Worm (Caenorhabditis elegans) whole organism, late embryonic: Measurements from ENCODE around the gene C08E3.14.
"Not testable (repeated sequence)": the region's sequence is repeated elsewhere in the genome, so short reads cannot be mapped to it uniquely, and the experiment has no call there.

Experiments
- C38D4.7 ChIP-seq: fragments of 200-800 bp; sonication (Bioruptor generic); optimal IDR thresholded peaks from 2 replicates; lab custom pipeline; 2018; ENCODE audit warnings: mild to moderate bottlenecking, missing genetic modification characterization, moderate library complexity, missing compliant biosample characterization
- T23F11.4 ChIP-seq: fragments of 200-800 bp; sonication (Bioruptor generic); optimal IDR thresholded peaks from 2 replicates; lab custom pipeline; 2018; ENCODE audit warnings: mild to moderate bottlenecking, missing genetic modification characterization, missing compliant biosample characterization
- ceh-19 ChIP-seq: fragments of 200-800 bp; sonication (Bioruptor generic); optimal IDR thresholded peaks from 2 replicates; lab custom pipeline; 2018; ENCODE audit warnings: mild to moderate bottlenecking, missing genetic modification characterization, missing compliant biosample characterization
- ceh-2 ChIP-seq: sonication (generic microtip); optimal IDR thresholded peaks from 2 replicates; lab custom pipeline; 2016; ENCODE audit warnings: missing genotype, missing genetic modification characterization, missing compliant biosample characterization
- ceh-24 ChIP-seq: sonication (generic microtip); optimal IDR thresholded peaks from 2 replicates; lab custom pipeline; 2016; ENCODE audit warnings: mild to moderate bottlenecking, missing genetic modification characterization, missing compliant biosample characterization
- ceh-30 ChIP-seq: fragments of 150-350 bp; optimal IDR thresholded peaks from 2 replicates; lab custom pipeline; 2014; ENCODE audit warnings: missing biosample characterization, missing genetic modification characterization
- ceh-31 ChIP-seq: sonication (generic microtip); optimal IDR thresholded peaks from 2 replicates; lab custom pipeline; 2016; ENCODE audit warnings: missing genetic modification characterization, missing compliant biosample characterization
- ceh-34 ChIP-seq: sonication (generic microtip); optimal IDR thresholded peaks from 2 replicates; lab custom pipeline; 2016; ENCODE audit warnings: mild to moderate bottlenecking, missing genetic modification characterization, missing compliant biosample characterization
- ceh-45 ChIP-seq: fragments of 200-800 bp; sonication (Bioruptor generic); IDR thresholded peaks from 2 replicates; pipeline ENCODE4 v1.3.6; 2022; ENCODE audit warnings: missing genetic modification reagents, missing genetic modification characterization, missing compliant biosample characterization
- ceh-6 ChIP-seq: fragments of 200-800 bp; sonication (Bioruptor generic); optimal IDR thresholded peaks from 2 replicates; lab custom pipeline; 2018; ENCODE audit warnings: mild to moderate bottlenecking, missing genetic modification characterization, missing compliant biosample characterization
- che-1 ChIP-seq: sonication (generic microtip); optimal IDR thresholded peaks from 2 replicates; lab custom pipeline; 2016; ENCODE audit warnings: mild to moderate bottlenecking, missing genetic modification characterization, missing compliant biosample characterization
- dve-1 ChIP-seq: sonication (generic microtip); optimal IDR thresholded peaks from 2 replicates; lab custom pipeline; 2017; ENCODE audit warnings: antibody characterized with exemption, mild to moderate bottlenecking, missing genetic modification characterization, missing compliant biosample characterization
- elt-2 ChIP-seq: sonication (generic microtip); optimal IDR thresholded peaks from 2 replicates; lab custom pipeline; 2016; ENCODE audit warnings: missing genetic modification reagents, missing genetic modification characterization, missing compliant biosample characterization
- elt-4 ChIP-seq: sonication (generic microtip); optimal IDR thresholded peaks from 2 replicates; lab custom pipeline; 2016; ENCODE audit warnings: missing genetic modification characterization, missing compliant biosample characterization
- ets-4 ChIP-seq: sonication (generic microtip); optimal IDR thresholded peaks from 2 replicates; lab custom pipeline; 2016; ENCODE audit warnings: missing genetic modification characterization, missing compliant biosample characterization
- fax-1 ChIP-seq: sonication (generic microtip); optimal IDR thresholded peaks from 2 replicates; lab custom pipeline; 2016; ENCODE audit warnings: missing genotype, missing genetic modification characterization, missing compliant biosample characterization
- gmeb-2 ChIP-seq: sonication (generic microtip); optimal IDR thresholded peaks from 2 replicates; lab custom pipeline; 2016; ENCODE audit warnings: missing genetic modification characterization, inconsistent platforms, missing compliant biosample characterization
- hlh-13 ChIP-seq: fragments of 200-800 bp; sonication (Bioruptor generic); optimal IDR thresholded peaks from 2 replicates; lab custom pipeline; 2018; ENCODE audit warnings: mild to moderate bottlenecking, missing genetic modification characterization, missing compliant biosample characterization
- hlh-30 ChIP-seq: sonication (generic microtip); optimal IDR thresholded peaks from 2 replicates; lab custom pipeline; 2017; ENCODE audit warnings: antibody characterized with exemption, missing genetic modification characterization, missing compliant biosample characterization; ENCODE audit not compliant: insufficient read depth
- hlh-8 ChIP-seq: sonication (generic microtip); optimal IDR thresholded peaks from 2 replicates; lab custom pipeline; 2016; ENCODE audit warnings: missing genotype, missing genetic modification characterization, missing compliant biosample characterization
- lim-6 ChIP-seq: sonication (generic microtip); optimal IDR thresholded peaks from 2 replicates; lab custom pipeline; 2016; ENCODE audit warnings: missing genetic modification characterization, missing compliant biosample characterization
- lin-11 ChIP-seq: fragments of 200-800 bp; sonication (Bioruptor generic); optimal IDR thresholded peaks from 2 replicates; lab custom pipeline; 2018; ENCODE audit warnings: mild to moderate bottlenecking, missing genetic modification characterization, missing compliant biosample characterization
- mec-3 ChIP-seq: sonication (generic microtip); optimal IDR thresholded peaks from 2 replicates; lab custom pipeline; 2016; ENCODE audit warnings: borderline replicate concordance, missing genetic modification characterization, missing compliant biosample characterization
- nfya-1 ChIP-seq: sonication (generic microtip); optimal IDR thresholded peaks from 2 replicates; lab custom pipeline; 2017; ENCODE audit warnings: missing genetic modification characterization, mild to moderate bottlenecking, missing compliant biosample characterization, antibody characterized with exemption, moderate library complexity
- nhr-11 ChIP-seq: fragments of 150-350 bp; optimal IDR thresholded peaks from 2 replicates; lab custom pipeline; 2014; ENCODE audit warnings: missing biosample characterization, missing genetic modification characterization
- nhr-232 ChIP-seq: sonication (generic microtip); optimal IDR thresholded peaks from 2 replicates; lab custom pipeline; 2016; ENCODE audit warnings: missing genetic modification characterization, missing compliant biosample characterization
- pat-9 ChIP-seq: fragments of 200-800 bp; sonication (Bioruptor generic); optimal IDR thresholded peaks from 2 replicates; lab custom pipeline; 2018; ENCODE audit warnings: mild to moderate bottlenecking, missing genetic modification characterization, moderate library complexity, missing compliant biosample characterization
- pax-1 ChIP-seq: fragments of 150-350 bp; optimal IDR thresholded peaks from 2 replicates; lab custom pipeline; 2014; ENCODE audit warnings: missing biosample characterization, missing genetic modification characterization
- pros-1 ChIP-seq: fragments of 150-350 bp; optimal IDR thresholded peaks from 2 replicates; lab custom pipeline; 2014; ENCODE audit warnings: missing biosample characterization, missing genetic modification reagents, missing genetic modification characterization
- ref-2 ChIP-seq: sonication (generic microtip); optimal IDR thresholded peaks from 2 replicates; lab custom pipeline; 2016; ENCODE audit warnings: missing genetic modification characterization, missing compliant biosample characterization
- sdc-2 ChIP-seq: sonication (generic microtip); optimal IDR thresholded peaks from 2 replicates; lab custom pipeline; 2016; ENCODE audit warnings: missing genotype, missing genetic modification characterization, missing compliant biosample characterization
- sox-4 ChIP-seq: sonication (generic microtip); optimal IDR thresholded peaks from 2 replicates; lab custom pipeline; 2017; ENCODE audit warnings: mild to moderate bottlenecking, missing genetic modification characterization, inconsistent platforms, missing compliant biosample characterization
- syd-9 ChIP-seq: sonication (generic microtip); optimal IDR thresholded peaks from 2 replicates; lab custom pipeline; 2016; ENCODE audit warnings: mild to moderate bottlenecking, missing genetic modification characterization, moderate library complexity, missing compliant biosample characterization
- tbx-2 ChIP-seq: sonication (generic microtip); optimal IDR thresholded peaks from 2 replicates; lab custom pipeline; 2016; ENCODE audit warnings: missing genetic modification characterization, missing compliant biosample characterization
- tbx-7 ChIP-seq: sonication (generic microtip); optimal IDR thresholded peaks from 2 replicates; lab custom pipeline; 2016; ENCODE audit warnings: missing genotype, missing genetic modification characterization, missing compliant biosample characterization
- unc-42 ChIP-seq: sonication (generic microtip); optimal IDR thresholded peaks from 2 replicates; lab custom pipeline; 2016; ENCODE audit warnings: missing genotype, missing genetic modification characterization, missing compliant biosample characterization
- unc-86 ChIP-seq: sonication (generic microtip); optimal IDR thresholded peaks from 2 replicates; lab custom pipeline; 2016; ENCODE audit warnings: missing genetic modification characterization, missing compliant biosample characterization

C08E3.14 gene

DNA sequence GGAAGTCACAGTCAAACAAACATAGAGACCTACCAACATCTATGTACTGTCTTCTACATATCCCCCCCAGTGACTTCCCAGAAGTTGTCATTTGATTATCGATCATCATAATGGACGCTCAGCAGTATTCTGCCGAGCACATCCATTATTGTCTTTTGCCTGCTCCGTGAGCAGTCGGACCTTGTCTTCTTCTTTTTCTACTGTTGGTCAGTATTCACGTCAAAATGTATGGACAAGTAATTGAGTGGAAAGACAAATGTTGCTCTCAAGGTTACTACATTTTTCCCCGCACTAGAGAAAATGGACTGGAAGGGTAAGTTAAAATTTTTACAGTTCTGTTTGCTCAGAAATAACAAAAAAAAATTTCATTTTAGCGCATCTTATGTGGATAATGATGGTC is 29.2 kb downstream of the C08E3.14 start, which contains the start of gene btb-12:
Gene btb-12, plus strand, starts transcription at position 301 of the 400 bp plus-strand sequence.
- no peak for TF ChIP-seq che-1
- no peak for TF ChIP-seq pros-1 (tag; lab: Kevin White, UChicago)
- TF ChIP-seq nhr-11 (tag; lab: Kevin White, UChicago), result no peak
- TF ChIP-seq ceh-19 (GFP tag; lab: Kevin White, UChicago), result no peak
- no peak for TF ChIP-seq hlh-8 (tag; lab: Kevin White, UChicago)
- no peak for TF ChIP-seq ceh-6 (GFP tag; lab: Kevin White, UChicago)
- TF ChIP-seq nfya-1, result no peak
- no peak for TF ChIP-seq sox-4 (tag; lab: Kevin White, UChicago)

DNA sequence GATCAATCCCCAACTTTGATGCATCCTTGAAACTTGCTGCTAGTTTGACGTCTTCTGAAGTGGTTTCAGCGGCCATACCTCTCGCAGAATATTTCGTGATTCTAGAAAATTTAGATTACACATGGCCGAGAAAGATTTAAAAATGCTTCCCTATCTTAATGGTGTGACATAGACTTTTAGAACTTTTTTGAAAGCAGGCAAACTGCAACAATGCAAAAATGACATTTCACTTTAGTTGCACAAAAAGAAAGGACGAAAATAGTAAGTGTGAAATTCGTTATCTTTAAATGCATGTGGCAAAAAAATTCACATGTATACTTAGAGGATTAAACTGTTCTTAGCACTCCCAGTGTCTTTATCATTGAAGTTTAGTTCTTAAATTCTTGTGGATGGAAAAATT is 31.4 kb downstream of the C08E3.14 start, which contains the start of gene ZC204.12:
Gene ZC204.12, minus strand, starts transcription at position 101 of the 400 bp plus-strand sequence.
- TF ChIP-seq ceh-45 (GFP tag; lab: Robert Waterston, UW), result no peak
- TF ChIP-seq unc-42 (tag; lab: Kevin White, UChicago), result no peak
- no peak for TF ChIP-seq ceh-30
- TF ChIP-seq hlh-13 (GFP tag; lab: Kevin White, UChicago), result no peak
- TF ChIP-seq tbx-7 (tag; lab: Kevin White, UChicago), result no peak
- no peak for TF ChIP-seq elt-2 (tag; lab: Kevin White, UChicago)
- TF ChIP-seq, all 69 proteins: peak for 0

DNA sequence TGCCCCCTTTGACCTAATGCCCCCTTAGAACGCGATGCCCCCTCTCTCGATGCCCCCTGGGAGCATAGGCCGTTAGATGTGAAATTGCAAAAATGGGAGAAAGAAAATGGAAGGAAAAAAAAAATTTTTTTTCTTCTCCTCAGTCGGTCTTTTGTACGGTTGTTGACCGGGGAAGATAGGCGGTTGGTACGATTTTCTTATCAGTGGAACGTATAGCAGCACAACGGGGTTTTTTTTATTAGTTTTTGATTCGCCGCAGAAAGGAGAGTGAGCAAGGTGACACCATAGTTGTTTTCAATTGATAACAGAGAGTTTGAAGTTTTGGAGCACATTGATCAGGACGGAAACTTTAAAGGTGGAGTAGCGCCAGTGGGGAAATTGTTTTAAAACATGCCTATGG is 34.0 kb downstream of the C08E3.14 start:
- TF ChIP-seq elt-2 (tag; lab: Kevin White, UChicago), result peak; percentile 16

DNA sequence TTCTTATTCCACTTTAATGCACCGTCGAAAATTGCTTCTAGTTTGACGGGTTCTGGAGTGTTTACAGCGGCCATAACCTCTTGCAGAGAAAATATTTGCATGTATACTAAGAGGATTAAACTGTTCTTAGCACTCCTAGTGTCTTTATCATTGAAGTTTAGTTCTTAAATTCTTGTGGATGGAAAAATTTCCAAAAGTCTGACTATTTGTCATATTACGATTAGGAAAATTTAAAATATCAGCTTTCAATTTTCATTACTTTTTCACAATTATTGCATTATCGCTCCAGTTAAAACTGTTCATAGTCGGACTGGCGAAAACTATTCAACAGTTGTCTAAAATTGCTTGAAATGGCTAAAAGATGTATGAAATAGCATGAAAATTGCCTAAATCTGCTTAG is 35.1 kb downstream of the C08E3.14 start, which contains the start of gene ZC204.13:
Gene ZC204.13, minus strand, starts transcription at position 101 of the 400 bp plus-strand sequence.
- TF ChIP-seq ceh-31, fax-1, gmeb-2 (tag; lab: Kevin White, UChicago): not testable (repeated sequence)

DNA sequence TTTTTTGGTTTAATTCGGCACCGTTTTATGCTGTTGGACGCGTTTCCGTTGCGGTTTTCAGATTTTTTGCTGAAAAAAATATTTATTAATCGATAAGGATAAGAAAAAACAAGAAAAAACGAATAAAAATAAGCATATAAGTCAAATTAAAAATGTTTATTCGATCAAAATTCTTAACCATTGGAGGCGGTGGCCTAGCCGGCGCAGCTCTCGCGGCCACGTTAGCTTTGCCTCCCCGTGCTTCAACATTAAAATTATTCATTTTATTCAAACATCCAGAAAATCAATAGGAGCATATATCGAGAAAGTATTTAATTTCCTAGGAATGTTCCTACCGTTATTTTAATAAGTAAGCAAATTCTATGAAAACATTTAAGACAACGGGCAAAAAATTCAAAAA is 37.1 kb downstream of the C08E3.14 start, which contains the start of gene ZC204.14:
Gene ZC204.14, minus strand, starts transcription at position 69 of the 400 bp plus-strand sequence.
- no peak for TF ChIP-seq ceh-2 (tag; lab: Kevin White, UChicago)
- no peak for TF ChIP-seq T23F11.4 (GFP tag; lab: Kevin White, UChicago)
- TF ChIP-seq ceh-24, result no peak
- TF ChIP-seq lim-6 (tag; lab: Kevin White, UChicago), result no peak
- no peak for TF ChIP-seq pax-1 (tag; lab: Kevin White, UChicago)

DNA sequence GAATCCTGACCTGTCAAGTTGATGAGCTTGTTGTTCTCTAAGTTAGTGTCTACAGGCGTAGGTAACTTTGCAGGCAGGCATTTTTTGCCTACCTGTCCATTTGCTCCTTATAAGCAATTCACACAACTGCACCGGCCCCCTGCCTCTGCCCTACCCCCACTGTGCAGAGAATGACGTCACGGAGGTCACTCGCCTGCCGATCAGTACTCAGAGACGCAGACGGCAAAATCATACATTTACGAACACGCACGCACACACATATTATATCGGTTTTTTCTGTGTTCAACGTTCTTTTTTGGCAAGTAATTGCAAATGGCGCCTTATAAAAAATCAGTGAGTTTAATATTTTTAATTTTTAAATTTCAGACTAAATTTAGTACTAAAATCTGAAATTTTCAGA is 37.8 kb downstream of the C08E3.14 start, which contains the start of gene duxl-1:
Gene duxl-1, plus strand, starts transcription at position 184 of the 400 bp plus-strand sequence.
- TF ChIP-seq ceh-45 (GFP tag; lab: Robert Waterston, UW) (no peak), ceh-6 (GFP tag; lab: Kevin White, UChicago) (no peak), elt-4 (tag; lab: Kevin White, UChicago) (no peak), sox-4 (tag; lab: Kevin White, UChicago) (no peak), nhr-232 (no peak), ref-2 (tag; lab: Kevin White, UChicago) (peak; percentile 25), unc-86 (tag; lab: Kevin White, UChicago) (no peak), lin-11 (tag; lab: Kevin White, UChicago) (no peak), elt-2 (tag; lab: Kevin White, UChicago) (peak; percentile 40), hlh-30 (tag; lab: Kevin White, UChicago) (peak; percentile 42), tbx-2 (tag; lab: Kevin White, UChicago) (peak; percentile 15)

DNA sequence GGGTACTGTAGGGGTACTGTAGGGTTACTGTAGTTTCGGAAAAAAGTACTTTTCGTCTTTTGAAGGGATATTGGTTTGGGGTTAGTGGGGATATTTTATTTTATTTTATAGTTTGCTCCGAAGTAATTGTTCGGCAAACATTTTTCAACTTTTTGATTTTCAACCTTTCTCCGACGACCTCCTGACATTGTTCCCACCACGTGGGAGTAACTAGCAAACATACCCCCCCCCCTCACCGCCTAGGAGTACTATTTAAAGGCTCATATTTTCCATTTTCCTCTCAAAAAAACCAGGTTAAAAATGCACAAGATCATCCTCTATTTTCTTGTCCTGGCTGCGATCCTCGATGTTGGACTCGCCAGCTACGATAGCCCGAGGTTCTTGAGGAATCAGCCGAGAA is 40.3 kb downstream of the C08E3.14 start, which contains the start of gene srlf-29:
Gene srlf-29, plus strand, starts transcription at position 301 of the 400 bp plus-strand sequence.
- TF ChIP-seq dve-1 (tag; lab: Kevin White, UChicago) (no peak), tbx-2 (tag; lab: Kevin White, UChicago) (no peak), C38D4.7 (no peak), sdc-2 (no peak), nhr-232 (no peak), syd-9 (no peak), ceh-30 (no peak), ceh-34 (no peak), pat-9 (tag; lab: Kevin White, UChicago) (no peak), ets-4 (tag; lab: Kevin White, UChicago) (no peak), unc-86 (tag; lab: Kevin White, UChicago) (no peak), lin-11 (tag; lab: Kevin White, UChicago) (no peak), mec-3 (tag; lab: Kevin White, UChicago) (no peak), ceh-31 (tag; lab: Kevin White, UChicago) (no peak)
- TF ChIP-seq, all 69 proteins: peak for 0
